Fruit fly (Drosophila melanogaster): ENCODE results near the gene Noc1.

DNA sequence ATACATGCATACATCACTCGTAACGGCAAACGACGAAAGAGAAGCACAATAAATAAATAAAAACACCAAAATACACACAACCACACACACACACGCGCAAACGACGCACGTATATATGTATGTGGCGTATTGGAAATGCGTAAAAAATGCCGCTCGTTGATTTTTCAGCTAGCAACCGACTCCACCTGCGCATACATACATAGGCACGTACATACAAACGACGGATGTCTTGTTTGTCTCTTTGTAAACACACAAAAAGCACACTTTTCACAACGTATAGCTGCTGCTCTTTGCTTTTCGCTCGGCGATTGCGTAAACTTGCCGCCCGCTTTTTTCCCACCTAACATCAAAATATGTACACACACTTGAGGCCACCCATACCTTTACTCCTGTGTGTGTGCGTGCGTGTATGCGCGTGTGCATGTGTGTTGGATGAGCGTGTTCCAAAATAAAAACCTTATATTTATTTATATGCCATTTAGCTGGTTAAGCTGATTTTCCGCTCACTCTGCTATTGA lies 45.4 kb downstream of the Noc1 start:
- TF ChIP-seq HLH106 (tag; optimal IDR thresholded peaks at IDR 0.05) (no peak), br (GFP tag; optimal IDR thresholded peaks at IDR 0.05) (no peak), Sp1 (GFP tag; optimal IDR thresholded peaks at IDR 0.05) (no peak), woc (GFP tag; optimal IDR thresholded peaks at IDR 0.05) (no peak), Hr78 (GFP tag; optimal IDR thresholded peaks at IDR 0.05) (no peak)

All from whole organism, wandering third instar larva.